Worm (Caenorhabditis elegans) whole organism, late embryonic: ENCODE data around the gene fbxa-167.

Experiments used
- C08G9.2 ChIP-seq: sonication (generic microtip); optimal IDR thresholded peaks from 2 replicates; lab custom pipeline; 2016; ENCODE audit warnings: mild to moderate bottlenecking, missing genetic modification characterization, moderate library complexity, missing compliant biosample characterization
- F13H6.1 ChIP-seq: sonication (generic microtip); optimal IDR thresholded peaks from 2 replicates; lab custom pipeline; 2016; ENCODE audit warnings: missing genetic modification characterization, missing compliant biosample characterization
- K02D7.2 ChIP-seq: sonication (generic microtip); optimal IDR thresholded peaks from 2 replicates; lab custom pipeline; 2017; ENCODE audit warnings: mild to moderate bottlenecking, missing genetic modification characterization, missing compliant biosample characterization
- ceh-14 ChIP-seq: sonication (generic microtip); optimal IDR thresholded peaks from 2 replicates; lab custom pipeline; 2016; ENCODE audit warnings: missing genotype, missing genetic modification characterization, missing compliant biosample characterization
- ceh-18 ChIP-seq: sonication (generic microtip); optimal IDR thresholded peaks from 2 replicates; lab custom pipeline; 2016; ENCODE audit warnings: missing genetic modification characterization, missing compliant biosample characterization
- ceh-19 ChIP-seq: fragments of 200-800 bp; sonication (Bioruptor generic); optimal IDR thresholded peaks from 2 replicates; lab custom pipeline; 2018; ENCODE audit warnings: mild to moderate bottlenecking, missing genetic modification characterization, missing compliant biosample characterization
- ceh-22 ChIP-seq: sonication (generic microtip); optimal IDR thresholded peaks from 2 replicates; lab custom pipeline; 2017; ENCODE audit warnings: missing biosample characterization, missing genetic modification characterization
- ceh-30 ChIP-seq: fragments of 150-350 bp; optimal IDR thresholded peaks from 2 replicates; lab custom pipeline; 2014; ENCODE audit warnings: missing biosample characterization, missing genetic modification characterization
- ceh-31 ChIP-seq: sonication (generic microtip); optimal IDR thresholded peaks from 2 replicates; lab custom pipeline; 2016; ENCODE audit warnings: missing genetic modification characterization, missing compliant biosample characterization
- ceh-45 ChIP-seq: fragments of 200-800 bp; sonication (Bioruptor generic); IDR thresholded peaks from 2 replicates; pipeline ENCODE4 v1.3.6; 2022; ENCODE audit warnings: missing genetic modification reagents, missing genetic modification characterization, missing compliant biosample characterization
- ceh-48 ChIP-seq: sonication (generic microtip); optimal IDR thresholded peaks from 2 replicates; lab custom pipeline; 2016; ENCODE audit warnings: missing genetic modification characterization, inconsistent platforms, missing compliant biosample characterization
- che-1 ChIP-seq: sonication (generic microtip); optimal IDR thresholded peaks from 2 replicates; lab custom pipeline; 2016; ENCODE audit warnings: mild to moderate bottlenecking, missing genetic modification characterization, missing compliant biosample characterization
- dve-1 ChIP-seq: sonication (generic microtip); optimal IDR thresholded peaks from 2 replicates; lab custom pipeline; 2017; ENCODE audit warnings: antibody characterized with exemption, mild to moderate bottlenecking, missing genetic modification characterization, missing compliant biosample characterization
- elt-2 ChIP-seq: sonication (generic microtip); optimal IDR thresholded peaks from 2 replicates; lab custom pipeline; 2016; ENCODE audit warnings: missing genetic modification reagents, missing genetic modification characterization, missing compliant biosample characterization
- hlh-13 ChIP-seq: fragments of 200-800 bp; sonication (Bioruptor generic); optimal IDR thresholded peaks from 2 replicates; lab custom pipeline; 2018; ENCODE audit warnings: mild to moderate bottlenecking, missing genetic modification characterization, missing compliant biosample characterization
- hlh-15 ChIP-seq: sonication (generic microtip); optimal IDR thresholded peaks from 2 replicates; lab custom pipeline; 2016; ENCODE audit warnings: missing genetic modification characterization, missing compliant biosample characterization
- hlh-30 ChIP-seq: sonication (generic microtip); optimal IDR thresholded peaks from 2 replicates; lab custom pipeline; 2017; ENCODE audit warnings: antibody characterized with exemption, missing genetic modification characterization, missing compliant biosample characterization; ENCODE audit not compliant: insufficient read depth
- hlh-6 ChIP-seq: sonication (generic microtip); optimal IDR thresholded peaks from 2 replicates; lab custom pipeline; 2016; ENCODE audit warnings: missing genotype, missing genetic modification characterization, missing compliant biosample characterization
- lim-6 ChIP-seq: sonication (generic microtip); optimal IDR thresholded peaks from 2 replicates; lab custom pipeline; 2016; ENCODE audit warnings: missing genetic modification characterization, missing compliant biosample characterization
- lin-11 ChIP-seq: fragments of 200-800 bp; sonication (Bioruptor generic); optimal IDR thresholded peaks from 2 replicates; lab custom pipeline; 2018; ENCODE audit warnings: mild to moderate bottlenecking, missing genetic modification characterization, missing compliant biosample characterization
- madf-2 ChIP-seq: sonication (generic microtip); optimal IDR thresholded peaks from 2 replicates; lab custom pipeline; 2017; ENCODE audit warnings: missing genetic modification characterization, missing compliant biosample characterization
- nfya-1 ChIP-seq: sonication (generic microtip); optimal IDR thresholded peaks from 2 replicates; lab custom pipeline; 2017; ENCODE audit warnings: missing genetic modification characterization, mild to moderate bottlenecking, missing compliant biosample characterization, antibody characterized with exemption, moderate library complexity
- nhr-11 ChIP-seq: fragments of 150-350 bp; optimal IDR thresholded peaks from 2 replicates; lab custom pipeline; 2014; ENCODE audit warnings: missing biosample characterization, missing genetic modification characterization
- nhr-232 ChIP-seq: sonication (generic microtip); optimal IDR thresholded peaks from 2 replicates; lab custom pipeline; 2016; ENCODE audit warnings: missing genetic modification characterization, missing compliant biosample characterization
- odd-2 ChIP-seq: sonication (generic microtip); optimal IDR thresholded peaks from 2 replicates; lab custom pipeline; 2017; ENCODE audit warnings: antibody characterized with exemption, mild to moderate bottlenecking, missing genetic modification characterization, missing compliant biosample characterization
- pha-2 ChIP-seq: sonication (generic microtip); optimal IDR thresholded peaks from 2 replicates; lab custom pipeline; 2017; ENCODE audit warnings: mild to moderate bottlenecking, missing genetic modification characterization, missing compliant biosample characterization
- ref-2 ChIP-seq: sonication (generic microtip); optimal IDR thresholded peaks from 2 replicates; lab custom pipeline; 2016; ENCODE audit warnings: missing genetic modification characterization, missing compliant biosample characterization
- tbx-7 ChIP-seq: sonication (generic microtip); optimal IDR thresholded peaks from 2 replicates; lab custom pipeline; 2016; ENCODE audit warnings: missing genotype, missing genetic modification characterization, missing compliant biosample characterization
- ttx-3 ChIP-seq: sonication (generic microtip); optimal IDR thresholded peaks from 2 replicates; lab custom pipeline; 2016; ENCODE audit warnings: missing genetic modification reagents, missing genetic modification characterization, missing compliant biosample characterization
- unc-3 ChIP-seq, 2 experiments: fragments of 200-800 bp in 1 of 2; sonication (Bioruptor generic) in 1 of 2; sonication (generic microtip) in 1 of 2; conservative IDR thresholded peaks in 1 of 2; optimal IDR thresholded peaks in 1 of 2; 2 replicates each; pipeline versions ENCODE4 v1.3.6 to Lab custom; 2016 to 2022; ENCODE audit warnings: missing compliant biosample characterization in 2 of 2, missing genetic modification characterization in 2 of 2, missing genetic modification reagents in 1 of 2
- unc-42 ChIP-seq: sonication (generic microtip); optimal IDR thresholded peaks from 2 replicates; lab custom pipeline; 2016; ENCODE audit warnings: missing genotype, missing genetic modification characterization, missing compliant biosample characterization
- unc-55 ChIP-seq: sonication (generic microtip); optimal IDR thresholded peaks from 2 replicates; lab custom pipeline; 2017; ENCODE audit warnings: missing biosample characterization, missing genetic modification reagents, missing genetic modification characterization
- unc-86 ChIP-seq: sonication (generic microtip); optimal IDR thresholded peaks from 2 replicates; lab custom pipeline; 2016; ENCODE audit warnings: missing genetic modification characterization, missing compliant biosample characterization
- ztf-16 ChIP-seq: sonication (generic microtip); optimal IDR thresholded peaks from 2 replicates; lab custom pipeline; 2017; ENCODE audit warnings: missing genetic modification characterization, missing compliant biosample characterization

fbxa-167 gene

ce11 chrII:13641311-13641710 lies at the start of gene fbxa-167:
Gene fbxa-167, plus strand, starts transcription at chrII:13641489.
- TF ChIP-seq ceh-31 (tag; lab: Kevin White, UChicago), result peak; percentile 13
- no peak for TF ChIP-seq unc-86
- no peak for TF ChIP-seq ceh-19 (GFP tag; lab: Kevin White, UChicago)
- TF ChIP-seq elt-2 (tag; lab: Kevin White, UChicago), result peak; percentile 14
- TF ChIP-seq ceh-48 (tag; lab: Kevin White, UChicago), result peak; percentile 75

- TF ChIP-seq nhr-11 (tag; lab: Kevin White, UChicago), result no peak
- TF ChIP-seq hlh-30 (tag; lab: Kevin White, UChicago), result peak; percentile 23
- no peak for TF ChIP-seq ceh-18 (tag; lab: Kevin White, UChicago)
Measured at ce11 chrII:13593659-13594221, 47.5 kb upstream of the fbxa-167 start, which contains the start of gene clec-146. Gene clec-146, minus strand, starts transcription at chrII:13593774.

ce11 chrII:13595279-13595678 lies 46.0 kb upstream of the fbxa-167 start:
- no peak for TF ChIP-seq pha-2 (tag; lab: Kevin White, UChicago)
- TF ChIP-seq hlh-15 (tag; lab: Kevin White, UChicago), result no peak
- no peak for TF ChIP-seq lin-11 (tag; lab: Kevin White, UChicago)
- no peak for TF ChIP-seq hlh-6 (tag; lab: Kevin White, UChicago)
- no peak for TF ChIP-seq ceh-18 (tag; lab: Kevin White, UChicago)
- TF ChIP-seq F13H6.1 (tag; lab: Kevin White, UChicago), result no peak
- TF ChIP-seq nhr-232 (tag; lab: Kevin White, UChicago), result no peak
- no peak for TF ChIP-seq che-1 (tag; lab: Kevin White, UChicago)
- TF ChIP-seq dve-1, result no peak
- no peak for TF ChIP-seq ceh-14
- no peak for TF ChIP-seq unc-55
- TF ChIP-seq C08G9.2 (tag; lab: Kevin White, UChicago), result no peak
- no peak for TF ChIP-seq ceh-45 (GFP tag; lab: Robert Waterston, UW)
- TF ChIP-seq odd-2 (tag; lab: Kevin White, UChicago), result no peak
- TF ChIP-seq K02D7.2 (tag; lab: Kevin White, UChicago), result no peak
- no peak for TF ChIP-seq ceh-30 (tag; lab: Kevin White, UChicago)
- no peak for TF ChIP-seq unc-3 (GFP tag; conservative IDR thresholded peaks at IDR 0.05; lab: Robert Waterston, UW)
- no peak for TF ChIP-seq unc-3 (tag; optimal IDR thresholded peaks at IDR 0.05; lab: Kevin White, UChicago)
- no peak for TF ChIP-seq elt-2 (tag; lab: Kevin White, UChicago)

DNA sequence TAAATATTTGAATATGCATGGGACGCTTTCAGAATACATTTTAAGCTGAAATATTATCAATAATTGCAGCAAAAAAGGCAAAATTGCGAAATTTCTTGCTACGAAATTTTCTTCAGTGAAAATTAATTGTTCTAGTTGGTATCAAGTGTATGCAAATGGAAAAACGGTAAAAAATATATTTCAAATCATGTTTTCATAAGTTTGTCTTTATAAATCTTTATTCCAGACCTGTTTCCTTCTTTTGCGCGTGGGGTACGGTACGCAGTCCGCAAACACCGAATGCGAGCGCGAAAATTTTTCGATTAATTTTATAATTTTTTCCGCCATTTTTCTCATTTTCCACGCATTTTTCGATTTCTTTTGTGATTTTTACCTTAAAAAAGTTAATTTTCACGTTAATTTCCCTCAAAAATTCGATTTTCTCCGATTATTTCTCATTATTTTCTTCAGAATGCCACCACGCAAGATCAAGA lies 44.7 kb upstream of the fbxa-167 start, which contains the start of the genes fbxc-23 and csc-1:
Gene fbxc-23 (minus strand): TSS at position 51 of the 473 bp plus-strand sequence.
Gene csc-1 (plus strand): TSS at position 451 of the 473 bp plus-strand sequence.
- no peak for TF ChIP-seq hlh-13 (GFP tag; lab: Kevin White, UChicago)
- TF ChIP-seq hlh-6 (tag; lab: Kevin White, UChicago), result no peak
- TF ChIP-seq unc-42, result peak; percentile 16
- no peak for TF ChIP-seq lim-6 (tag; lab: Kevin White, UChicago)
- no peak for TF ChIP-seq tbx-7 (tag; lab: Kevin White, UChicago)
- TF ChIP-seq nfya-1 (tag; lab: Kevin White, UChicago), result peak; percentile 53
- TF ChIP-seq F13H6.1 (tag; lab: Kevin White, UChicago), result no peak
- TF ChIP-seq ceh-19 (GFP tag; lab: Kevin White, UChicago), result no peak
- no peak for TF ChIP-seq ref-2 (tag; lab: Kevin White, UChicago)

DNA sequence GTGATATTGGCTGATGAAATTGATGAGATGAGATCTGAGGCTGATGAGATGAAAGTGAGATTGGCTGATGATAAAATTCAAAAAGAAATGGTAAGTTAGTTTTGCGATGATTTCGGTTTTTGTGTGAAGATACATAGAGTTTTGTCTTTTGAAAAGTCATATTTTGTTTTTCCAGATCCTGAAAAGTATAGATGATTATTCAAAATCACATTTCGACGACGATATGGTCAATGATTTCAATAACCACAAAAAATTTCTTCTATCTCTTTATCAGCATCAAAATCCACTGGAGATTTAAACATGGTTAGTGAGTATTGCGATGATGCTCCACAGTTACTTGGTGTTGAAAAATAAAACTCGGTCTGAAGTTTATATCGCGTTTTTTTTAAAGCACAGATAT lies 40.4 kb upstream of the fbxa-167 start, which contains the start of gene csp-1:
Gene csp-1 (plus strand): TSS at position 301 of the 400 bp plus-strand sequence.
- TF ChIP-seq ceh-22 (tag; lab: Kevin White, UChicago) (no peak), ttx-3 (tag; lab: Kevin White, UChicago) (no peak), K02D7.2 (tag; lab: Kevin White, UChicago) (no peak), madf-2 (tag; lab: Kevin White, UChicago) (no peak), ztf-16 (tag; lab: Kevin White, UChicago) (no peak)
- TF ChIP-seq, all 69 proteins: peak for 0
